Fruit fly (Drosophila melanogaster) whole organism, pupa: ENCODE measurements around the gene Pi3K21B.

Experiments
- CG10348 ChIP-seq: fragments of 200-800 bp; sonication (Bioruptor generic); IDR thresholded peaks from 2 replicates; pipeline ENCODE4 v1.3.6; 2022; ENCODE audit warnings: missing biosample characterization, missing genetic modification characterization
- CG12605 ChIP-seq: fragments of 200-800 bp; sonication (Bioruptor generic); IDR thresholded peaks from 2 replicates; pipeline ENCODE4 v1.3.6; 2022; ENCODE audit warnings: missing biosample characterization, missing genetic modification characterization
- CG14655 ChIP-seq: fragments of 200-800 bp; sonication (Bioruptor generic); optimal IDR thresholded peaks from 3 replicates; lab custom pipeline; 2017; ENCODE audit warnings: mild to moderate bottlenecking, missing biosample characterization, missing genetic modification reagents, missing genetic modification characterization
- CG15710 ChIP-seq: fragments of 200-800 bp; sonication (Bioruptor generic); optimal IDR thresholded peaks from 2 replicates; lab custom pipeline; 2018; ENCODE audit warnings: missing biosample characterization, mild to moderate bottlenecking, missing genetic modification characterization, moderate library complexity
- CG17806 ChIP-seq: fragments of 200-800 bp; sonication (Bioruptor generic); optimal IDR thresholded peaks from 2 replicates; lab custom pipeline; 2018; ENCODE audit warnings: missing biosample characterization, mild to moderate bottlenecking, missing genetic modification characterization, moderate library complexity
- CG32121 ChIP-seq: fragments of 200-800 bp; sonication (Bioruptor generic); IDR thresholded peaks from 2 replicates; pipeline ENCODE4 v1.3.6; 2022; ENCODE audit warnings: missing biosample characterization, missing genetic modification characterization
- CG34367 ChIP-seq: fragments of 200-800 bp; sonication (Bioruptor generic); optimal IDR thresholded peaks from 2 replicates; lab custom pipeline; 2018; ENCODE audit warnings: missing biosample characterization, mild to moderate bottlenecking, missing genetic modification characterization
- CG4496 ChIP-seq: fragments of 200-800 bp; sonication (Bioruptor generic); IDR thresholded peaks from 3 replicates; pipeline ENCODE4 v1.3.6; 2022; ENCODE audit warnings: missing biosample characterization, missing genetic modification characterization
- CG8159 ChIP-seq: fragments of 200-800 bp; sonication (Bioruptor generic); optimal IDR thresholded peaks from 3 replicates; lab custom pipeline; 2018; ENCODE audit warnings: missing biosample characterization, mild to moderate bottlenecking, missing genetic modification characterization, moderate library complexity
- CG9948 ChIP-seq: fragments of 200-800 bp; sonication (Bioruptor generic); optimal IDR thresholded peaks from 2 replicates; lab custom pipeline; 2018; ENCODE audit warnings: missing biosample characterization, mild to moderate bottlenecking, missing genetic modification characterization, moderate library complexity
- D1 ChIP-seq: fragments of 200-800 bp; sonication (Bioruptor generic); optimal IDR thresholded peaks from 2 replicates; lab custom pipeline; 2018; ENCODE audit warnings: missing biosample characterization, mild to moderate bottlenecking, missing genetic modification characterization, moderate library complexity
- fd96Ca ChIP-seq: fragments of 200-800 bp; sonication (Bioruptor generic); IDR thresholded peaks from 3 replicates; pipeline ENCODE4 v1.3.6; 2022; ENCODE audit warnings: missing biosample characterization, missing genetic modification characterization
- gl ChIP-seq: fragments of 200-800 bp; sonication (Bioruptor generic); optimal IDR thresholded peaks from 2 replicates; lab custom pipeline; 2018; ENCODE audit warnings: missing biosample characterization, mild to moderate bottlenecking, missing genetic modification characterization

DNA sequence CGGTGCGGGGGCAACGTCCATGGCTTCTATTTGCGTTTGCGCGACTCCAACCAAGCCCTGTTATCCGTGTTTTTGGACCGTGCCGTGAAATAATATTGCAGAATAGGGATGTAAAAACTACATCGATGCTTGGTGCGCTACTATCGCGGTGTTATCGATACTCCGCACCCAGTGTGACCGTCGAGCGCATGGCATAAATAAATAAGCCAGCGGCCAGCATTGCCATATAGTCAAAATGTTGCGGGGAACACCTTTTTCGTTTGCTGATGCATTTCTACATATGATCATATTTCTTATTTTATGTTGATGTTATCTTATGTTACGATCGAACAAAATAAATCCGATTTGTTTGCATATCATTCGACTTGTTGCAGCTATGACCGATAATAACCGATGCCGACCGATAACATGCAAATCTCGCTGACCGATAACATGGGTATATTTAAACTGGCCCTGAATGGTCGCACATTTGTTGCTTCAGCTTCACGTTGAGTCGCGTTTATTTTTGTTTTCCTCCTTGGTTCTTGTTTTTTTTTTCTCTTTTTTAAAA, 20.5 kb upstream of the Pi3K21B start, which contains the start of gene smo:
- no peak for TF ChIP-seq D1 (tag; lab: Kevin White, UChicago)
- no peak for TF ChIP-seq CG10348
- TF ChIP-seq CG14655 (GFP tag; lab: Kevin White, UChicago), result no peak
- no peak for TF ChIP-seq CG17806 (tag; lab: Kevin White, UChicago)
- no peak for TF ChIP-seq CG15710
- TF ChIP-seq CG9948 (tag; lab: Kevin White, UChicago), result no peak
- no peak for TF ChIP-seq CG4496 (GFP tag; lab: Robert Waterston, UW)
- TF ChIP-seq fd96Ca (GFP tag; lab: Robert Waterston, UW), result no peak
- TF ChIP-seq CG32121 (GFP tag; lab: Robert Waterston, UW), result no peak
- TF ChIP-seq CG8159 (tag; lab: Kevin White, UChicago), result no peak
- TF ChIP-seq CG12605, result no peak
- no peak for TF ChIP-seq gl (tag; lab: Kevin White, UChicago)
- TF ChIP-seq CG34367, result no peak
